Worm (Caenorhabditis elegans): Measurements from ENCODE around the gene CC8.2.

Gene CC8.2

DNA sequence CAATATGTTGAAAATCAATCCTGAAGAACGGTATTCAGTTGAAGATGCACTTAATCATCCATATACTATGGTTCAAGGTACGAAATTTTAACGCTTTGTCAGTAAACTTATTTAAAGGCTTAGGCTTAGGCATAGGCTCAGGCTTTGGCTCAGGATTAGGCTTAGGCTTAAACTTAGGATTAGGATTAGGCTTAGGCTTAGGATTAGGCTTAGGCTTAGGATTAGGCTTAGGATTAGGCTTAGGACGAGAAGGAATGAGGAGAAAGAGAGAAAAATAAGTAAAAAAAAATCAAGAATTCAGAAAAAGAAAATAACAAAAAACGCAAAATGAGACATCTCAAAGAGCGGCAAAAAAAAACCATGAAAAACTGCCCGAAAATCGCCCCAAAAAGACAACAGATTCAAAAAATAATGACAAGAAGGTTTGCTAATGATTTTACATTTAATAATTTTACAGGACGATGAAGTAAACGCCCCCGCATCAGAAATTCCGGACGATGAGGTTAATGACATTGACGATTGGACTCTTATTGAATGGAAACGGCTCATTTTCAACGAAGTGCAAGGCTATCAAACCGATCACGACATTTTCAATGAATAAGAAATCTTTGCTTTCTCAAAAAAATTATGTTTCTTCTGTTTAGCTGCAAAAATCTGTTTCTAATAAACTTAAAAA is 39.8 kb downstream of the CC8.2 start:
- TF ChIP-seq ets-7 (tag; optimal IDR thresholded peaks at IDR 0.05) (no peak), hmg-4 (GFP tag; optimal IDR thresholded peaks at IDR 0.05) (no peak), tbx-37 (GFP tag; conservative IDR thresholded peaks at IDR 0.05) (no peak), tbx-11 (GFP tag; IDR thresholded peaks at IDR 0.05) (no peak), hnd-1 (tag; optimal IDR thresholded peaks at IDR 0.05) (no peak), sea-1 (GFP tag; conservative IDR thresholded peaks at IDR 0.05) (no peak), ceh-36 (tag; optimal IDR thresholded peaks at IDR 0.05) (peak; percentile 89), ceh-13 (GFP tag; optimal IDR thresholded peaks at IDR 0.05) (no peak), scrt-1 (GFP tag; IDR thresholded peaks at IDR 0.05) (no peak)

DNA sequence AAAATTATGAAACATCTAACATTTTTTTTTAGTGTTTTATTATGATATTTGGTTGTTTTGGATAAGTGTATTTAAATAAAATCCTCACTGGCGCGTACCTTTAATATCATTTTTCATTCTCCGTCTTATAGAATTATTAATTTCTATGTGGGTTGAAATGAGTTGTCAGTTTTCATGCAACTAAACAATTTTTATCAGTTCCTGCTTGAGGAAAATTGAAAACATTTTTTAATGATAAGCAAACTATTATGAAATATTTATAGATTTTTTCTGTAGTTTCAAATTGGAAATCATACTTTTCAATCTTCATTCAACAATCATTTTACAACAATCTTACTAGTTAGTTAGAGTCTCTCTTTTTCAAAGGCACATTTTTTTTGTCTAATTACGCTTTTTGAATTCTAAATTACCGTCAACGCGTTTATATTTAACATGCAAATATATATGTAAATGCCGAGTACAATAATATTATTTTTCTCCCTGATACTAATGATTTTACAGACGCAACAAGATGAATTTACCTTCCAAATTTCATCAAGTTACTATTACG is 42.1 kb downstream of the CC8.2 start, which contains the start of the genes Y37E11B.10 and kgb-2:
Gene Y37E11B.10 (minus strand): TSS at position 182 of the 550 bp plus-strand sequence.
Gene kgb-2 (plus strand): TSS at position 500 of the 550 bp plus-strand sequence.
- no peak for TF ChIP-seq pes-1 (GFP tag; IDR thresholded peaks at IDR 0.05)
- TF ChIP-seq sea-1 (GFP tag; conservative IDR thresholded peaks at IDR 0.05), result no peak
- no peak for TF ChIP-seq hmg-4 (GFP tag; optimal IDR thresholded peaks at IDR 0.05)
- TF ChIP-seq ceh-13 (GFP tag; optimal IDR thresholded peaks at IDR 0.05), result no peak
- no peak for TF ChIP-seq B0310.2 (tag; optimal IDR thresholded peaks at IDR 0.05)
- no peak for TF ChIP-seq hnd-1 (tag; optimal IDR thresholded peaks at IDR 0.05)
- no peak for TF ChIP-seq hmbx-1 (tag; optimal IDR thresholded peaks at IDR 0.05)
- no peak for TF ChIP-seq flt-1 (GFP tag; IDR thresholded peaks at IDR 0.05)

DNA sequence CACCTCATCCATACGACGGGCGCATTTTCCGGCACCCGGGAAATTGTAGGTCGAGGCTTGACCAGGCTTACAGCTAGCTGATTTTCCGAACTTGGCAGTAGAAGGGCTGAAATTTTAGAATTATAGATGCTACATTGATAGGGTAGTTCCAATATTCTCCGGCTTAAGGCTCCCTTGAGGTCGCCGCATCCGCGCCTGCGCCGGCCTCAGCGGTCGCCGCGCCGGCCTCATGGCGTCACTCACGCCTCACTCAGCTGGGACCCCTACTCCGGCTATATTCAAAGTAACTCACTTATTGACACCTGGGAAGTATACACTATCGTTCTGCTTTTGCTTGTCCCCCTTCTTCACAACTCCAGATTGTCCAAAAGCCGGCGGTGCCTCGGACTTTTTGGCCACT is 44.4 kb downstream of the CC8.2 start:
- TF ChIP-seq hmbx-1 (tag; optimal IDR thresholded peaks at IDR 0.05) (no peak), scrt-1 (GFP tag; IDR thresholded peaks at IDR 0.05) (no peak), flt-1 (GFP tag; IDR thresholded peaks at IDR 0.05) (no peak), sea-1 (GFP tag; conservative IDR thresholded peaks at IDR 0.05) (no peak), aly-1 (tag; optimal IDR thresholded peaks at IDR 0.05) (no peak), tbx-37 (GFP tag; conservative IDR thresholded peaks at IDR 0.05) (no peak), tbx-11 (GFP tag; IDR thresholded peaks at IDR 0.05) (no peak), hmg-4 (GFP tag; optimal IDR thresholded peaks at IDR 0.05) (no peak), F13C5.2 (tag; optimal IDR thresholded peaks at IDR 0.05) (no peak), tra-4 (tag; optimal IDR thresholded peaks at IDR 0.05) (no peak), B0310.2 (tag; optimal IDR thresholded peaks at IDR 0.05) (no peak), ceh-36 (tag; optimal IDR thresholded peaks at IDR 0.05) (no peak), pes-1 (GFP tag; IDR thresholded peaks at IDR 0.05) (no peak), ceh-13 (GFP tag; optimal IDR thresholded peaks at IDR 0.05) (no peak), ets-7 (tag; optimal IDR thresholded peaks at IDR 0.05) (no peak), ama-1 (optimal IDR thresholded peaks at IDR 0.05) (no peak), hnd-1 (tag; optimal IDR thresholded peaks at IDR 0.05) (no peak)

DNA sequence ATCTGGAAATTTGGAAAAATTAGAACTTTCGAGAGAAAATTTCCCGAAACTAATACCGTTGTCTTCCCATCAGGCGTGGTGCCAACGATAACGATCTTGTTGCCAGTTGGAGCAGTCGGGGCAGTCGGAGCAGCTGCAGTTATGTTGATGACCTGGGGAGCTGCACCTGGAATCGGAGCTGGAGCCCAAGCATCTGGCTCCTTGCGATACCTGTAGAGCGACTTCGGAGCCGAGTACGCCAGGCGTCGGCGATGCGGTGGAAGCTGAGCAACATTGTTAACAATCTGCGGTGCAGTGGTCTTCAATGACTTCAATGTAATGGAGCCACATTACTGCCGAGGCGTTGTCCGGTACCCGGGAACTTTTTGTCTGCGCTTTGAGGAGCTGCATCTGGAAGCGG is 46.6 kb downstream of the CC8.2 start:
- no peak for TF ChIP-seq hnd-1 (tag; optimal IDR thresholded peaks at IDR 0.05)
- no peak for TF ChIP-seq scrt-1 (GFP tag; IDR thresholded peaks at IDR 0.05)
- TF ChIP-seq ama-1 (optimal IDR thresholded peaks at IDR 0.05), result no peak
- TF ChIP-seq tbx-37 (GFP tag; conservative IDR thresholded peaks at IDR 0.05), result no peak
- no peak for TF ChIP-seq tbx-11 (GFP tag; IDR thresholded peaks at IDR 0.05)
- no peak for TF ChIP-seq ceh-13 (GFP tag; optimal IDR thresholded peaks at IDR 0.05)
- no peak for TF ChIP-seq F13C5.2 (tag; optimal IDR thresholded peaks at IDR 0.05)
- TF ChIP-seq tra-4 (tag; optimal IDR thresholded peaks at IDR 0.05), result no peak
- TF ChIP-seq pes-1 (GFP tag; IDR thresholded peaks at IDR 0.05), result no peak
- TF ChIP-seq aly-1 (tag; optimal IDR thresholded peaks at IDR 0.05), result no peak
- TF ChIP-seq hmbx-1 (tag; optimal IDR thresholded peaks at IDR 0.05), result no peak
- no peak for TF ChIP-seq sea-1 (GFP tag; conservative IDR thresholded peaks at IDR 0.05)
- TF ChIP-seq ceh-36 (tag; optimal IDR thresholded peaks at IDR 0.05), result no peak
- TF ChIP-seq B0310.2 (tag; optimal IDR thresholded peaks at IDR 0.05), result no peak
- TF ChIP-seq flt-1 (GFP tag; IDR thresholded peaks at IDR 0.05), result no peak
- TF ChIP-seq hmg-4 (GFP tag; optimal IDR thresholded peaks at IDR 0.05), result no peak

DNA sequence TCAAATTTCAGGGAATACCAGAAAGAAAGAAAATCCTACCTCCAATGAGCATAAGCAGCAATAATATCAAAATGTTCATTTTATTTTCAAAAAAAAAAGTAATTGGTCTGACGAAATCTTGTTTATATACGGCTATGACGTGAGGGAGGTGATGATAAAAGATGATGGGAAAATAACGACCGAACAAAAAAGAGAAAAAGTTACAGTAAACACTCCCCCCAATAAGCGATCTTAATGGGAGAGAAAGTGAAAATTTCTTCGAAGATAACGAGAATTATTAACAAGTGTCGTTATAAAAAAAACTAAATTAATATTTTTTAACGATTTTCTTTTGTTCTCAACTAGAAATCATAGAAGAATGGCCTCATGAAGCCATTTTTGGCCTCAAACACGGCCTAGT is 48.5 kb downstream of the CC8.2 start, which contains the start of gene Y37E11B.7:
Gene Y37E11B.7 (minus strand): TSS at position 207 of the 400 bp plus-strand sequence.
- TF ChIP-seq tra-4 (tag; optimal IDR thresholded peaks at IDR 0.05) (no peak), tbx-11 (GFP tag; IDR thresholded peaks at IDR 0.05) (no peak)

DNA sequence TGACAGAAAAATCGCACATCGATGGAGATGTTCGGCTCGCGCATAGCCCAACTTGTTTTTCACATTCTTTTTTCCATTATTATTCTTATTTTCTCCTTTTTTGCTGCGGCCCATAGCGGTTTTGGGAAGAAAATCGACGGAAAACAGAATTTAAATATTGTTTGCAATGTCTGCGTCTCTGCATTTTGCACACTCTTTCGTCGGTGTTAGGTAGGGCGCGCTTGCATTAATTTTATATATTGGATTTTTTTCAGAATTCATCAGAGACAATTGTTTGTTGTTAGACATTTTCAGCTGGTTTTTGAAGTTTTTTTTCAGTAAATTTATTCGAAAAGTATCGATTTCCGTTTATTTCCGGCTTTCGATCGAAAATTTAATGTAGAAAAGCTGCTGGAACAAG is 49.4 kb downstream of the CC8.2 start, which contains the start of gene Y37E11B.6:
Gene Y37E11B.6 (minus strand): TSS at position 181 of the 400 bp plus-strand sequence.
- no peak for TF ChIP-seq tra-4 (tag; optimal IDR thresholded peaks at IDR 0.05)
- no peak for TF ChIP-seq ceh-36 (tag; optimal IDR thresholded peaks at IDR 0.05)
- no peak for TF ChIP-seq hnd-1 (tag; optimal IDR thresholded peaks at IDR 0.05)
- no peak for TF ChIP-seq ceh-13 (GFP tag; optimal IDR thresholded peaks at IDR 0.05)
- no peak for TF ChIP-seq ama-1 (optimal IDR thresholded peaks at IDR 0.05)
- TF ChIP-seq hmbx-1 (tag; optimal IDR thresholded peaks at IDR 0.05), result no peak
- TF ChIP-seq hmg-4 (GFP tag; optimal IDR thresholded peaks at IDR 0.05), result no peak
- no peak for TF ChIP-seq flt-1 (GFP tag; IDR thresholded peaks at IDR 0.05)
- no peak for TF ChIP-seq tbx-37 (GFP tag; conservative IDR thresholded peaks at IDR 0.05)
- no peak for TF ChIP-seq scrt-1 (GFP tag; IDR thresholded peaks at IDR 0.05)
- no peak for TF ChIP-seq ets-7 (tag; optimal IDR thresholded peaks at IDR 0.05)
- TF ChIP-seq F13C5.2 (tag; optimal IDR thresholded peaks at IDR 0.05), result no peak
- TF ChIP-seq tbx-11 (GFP tag; IDR thresholded peaks at IDR 0.05), result no peak
- TF ChIP-seq pes-1 (GFP tag; IDR thresholded peaks at IDR 0.05), result no peak

DNA sequence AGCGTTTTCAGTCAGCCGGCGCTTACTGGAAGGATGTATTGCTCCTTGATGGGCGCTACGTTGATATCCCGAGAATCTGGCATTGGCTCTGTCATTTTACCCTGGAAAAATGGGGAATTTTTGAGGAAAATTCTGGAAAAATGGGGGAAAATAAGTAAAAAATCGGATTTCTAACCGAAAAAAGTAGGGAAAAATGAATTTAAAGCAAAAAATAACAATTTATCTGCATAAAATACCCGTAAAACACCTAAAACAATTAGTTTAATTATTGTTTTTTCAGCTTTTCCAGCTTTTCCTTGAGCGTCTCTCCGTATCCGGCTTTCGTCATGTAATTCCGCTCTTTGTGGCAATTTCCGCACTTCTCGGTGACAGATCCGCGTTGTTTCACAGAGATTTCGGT is 50.0 kb downstream of the CC8.2 start, which contains the start of gene Y37E11B.5:
Gene Y37E11B.5 (minus strand): TSS at position 101 of the 400 bp plus-strand sequence.
- TF ChIP-seq hnd-1 (tag; optimal IDR thresholded peaks at IDR 0.05), result no peak
- no peak for TF ChIP-seq flt-1 (GFP tag; IDR thresholded peaks at IDR 0.05)
- TF ChIP-seq ceh-36 (tag; optimal IDR thresholded peaks at IDR 0.05), result no peak
- TF ChIP-seq scrt-1 (GFP tag; IDR thresholded peaks at IDR 0.05), result no peak
- TF ChIP-seq hmg-4 (GFP tag; optimal IDR thresholded peaks at IDR 0.05), result no peak
- TF ChIP-seq ets-7 (tag; optimal IDR thresholded peaks at IDR 0.05), result no peak
- TF ChIP-seq ceh-13 (GFP tag; optimal IDR thresholded peaks at IDR 0.05), result no peak
- TF ChIP-seq ama-1 (optimal IDR thresholded peaks at IDR 0.05), result no peak
- no peak for TF ChIP-seq pes-1 (GFP tag; IDR thresholded peaks at IDR 0.05)
- no peak for TF ChIP-seq F13C5.2 (tag; optimal IDR thresholded peaks at IDR 0.05)
- no peak for TF ChIP-seq aly-1 (tag; optimal IDR thresholded peaks at IDR 0.05)
- TF ChIP-seq sea-1 (GFP tag; conservative IDR thresholded peaks at IDR 0.05), result no peak
- TF ChIP-seq hmbx-1 (tag; optimal IDR thresholded peaks at IDR 0.05), result no peak
- TF ChIP-seq tra-4 (tag; optimal IDR thresholded peaks at IDR 0.05), result no peak
